Worm (Caenorhabditis elegans): Measurements from ENCODE around the gene exos-1.
A peak's percentile ranks its signal among the peaks of the same experiment; 100 is the strongest.

Gene exos-1

ce11 chrIII:11036640-11037039 lies 27.8 kb downstream of the exos-1 start, which contains the start of gene spat-2:
TSS of gene spat-2 (plus strand) at chrIII:11036940.
- TF ChIP-seq C34B4.2 (tag; optimal IDR thresholded peaks at IDR 0.05) (no peak), C16A3.4 (tag; optimal IDR thresholded peaks at IDR 0.05) (no peak), C04F5.9 (tag; optimal IDR thresholded peaks at IDR 0.05) (no peak), nhr-28 (tag; optimal IDR thresholded peaks at IDR 0.05) (no peak), nhr-11 (tag; optimal IDR thresholded peaks at IDR 0.05) (no peak), ztf-4 (tag; optimal IDR thresholded peaks at IDR 0.05) (no peak), dpl-1 (GFP tag; optimal IDR thresholded peaks at IDR 0.05) (no peak), efl-3 (GFP tag; optimal IDR thresholded peaks at IDR 0.05) (no peak), nhr-19 (GFP tag; conservative IDR thresholded peaks at IDR 0.05) (no peak), nhr-84 (tag; optimal IDR thresholded peaks at IDR 0.05) (no peak), aly-2 (tag; optimal IDR thresholded peaks at IDR 0.05) (no peak), hpl-2 (GFP tag; optimal IDR thresholded peaks at IDR 0.05) (no peak), ama-1 (optimal IDR thresholded peaks at IDR 0.05) (no peak), pag-3 (tag; optimal IDR thresholded peaks at IDR 0.05; ENCODE audit: borderline replicate concordance, insufficient read depth) (no peak), nhr-47 (tag; optimal IDR thresholded peaks at IDR 0.05) (no peak), nhr-20 (tag; optimal IDR thresholded peaks at IDR 0.05) (no peak), nhr-77 (tag; optimal IDR thresholded peaks at IDR 0.05) (no peak), irx-1 (tag; optimal IDR thresholded peaks at IDR 0.05) (no peak), pax-3 (tag; optimal IDR thresholded peaks at IDR 0.05) (no peak)

ce11 chrIII:11039250-11039649 lies 30.4 kb downstream of the exos-1 start:
- no peak for TF ChIP-seq ceh-8 (GFP tag; optimal IDR thresholded peaks at IDR 0.05)
- no peak for TF ChIP-seq egl-13 (tag; optimal IDR thresholded peaks at IDR 0.05)
- no peak for TF ChIP-seq elt-2 (tag; optimal IDR thresholded peaks at IDR 0.05)
- TF ChIP-seq nhr-47 (tag; optimal IDR thresholded peaks at IDR 0.05) = no peak
- peak; percentile 16 to 79 for TF ChIP-seq lsy-2 (tag; optimal IDR thresholded peaks at IDR 0.05)
- TF ChIP-seq nhr-84 (tag; optimal IDR thresholded peaks at IDR 0.05) = no peak
- TF ChIP-seq ceh-82 (tag; optimal IDR thresholded peaks at IDR 0.05) = peak in 1 of 3 experiments; percentile 78
- TF ChIP-seq efl-1 (optimal IDR thresholded peaks at IDR 0.05) = peak; percentile 37 to 47
- peak in 1 of 2 experiments; percentile 30 for TF ChIP-seq efl-1 (GFP tag; optimal IDR thresholded peaks at IDR 0.05 in 1 of 2)
- peak; percentile 73 for TF ChIP-seq skn-1 (tag; optimal IDR thresholded peaks at IDR 0.05)
- no peak for TF ChIP-seq sptf-1 (tag; optimal IDR thresholded peaks at IDR 0.05)
- no peak for TF ChIP-seq ets-5 (GFP tag; IDR thresholded peaks at IDR 0.05)
- no peak for TF ChIP-seq pag-3 (tag; optimal IDR thresholded peaks at IDR 0.05; ENCODE audit: borderline replicate concordance, insufficient read depth)
- TF ChIP-seq nhr-90 (tag; optimal IDR thresholded peaks at IDR 0.05; ENCODE audit: poor library complexity) = no peak
- no peak for TF ChIP-seq elt-3 (tag; optimal IDR thresholded peaks at IDR 0.05)
- peak; percentile 38 for TF ChIP-seq C16A3.4 (tag; optimal IDR thresholded peaks at IDR 0.05)
- no peak for TF ChIP-seq nhr-85 (tag)
- no peak for TF ChIP-seq aha-1 (tag; optimal IDR thresholded peaks at IDR 0.05)
- TF ChIP-seq efl-3 (GFP tag; optimal IDR thresholded peaks at IDR 0.05) = no peak
- TF ChIP-seq swsn-7 (tag; optimal IDR thresholded peaks at IDR 0.05) = no peak
- TF ChIP-seq egl-27 (tag; optimal IDR thresholded peaks at IDR 0.05) = no peak
- TF ChIP-seq lin-15B (tag; optimal IDR thresholded peaks at IDR 0.05) = peak; percentile 68
- no peak for TF ChIP-seq fos-1 (tag; optimal IDR thresholded peaks at IDR 0.05)
- no peak for TF ChIP-seq unc-98 (GFP tag; IDR thresholded peaks at IDR 0.05)
- no peak for TF ChIP-seq lin-39 (tag; optimal IDR thresholded peaks at IDR 0.05)
- TF ChIP-seq snu-23 (GFP tag; optimal IDR thresholded peaks at IDR 0.05) = peak; percentile 45
- no peak for TF ChIP-seq ceh-88 (GFP tag; IDR thresholded peaks at IDR 0.05)
- peak; percentile 54 for TF ChIP-seq mep-1 (tag; optimal IDR thresholded peaks at IDR 0.05)
- TF ChIP-seq F16B12.6 (tag; optimal IDR thresholded peaks at IDR 0.05) = peak; percentile 49
- peak; percentile 69 for TF ChIP-seq lin-14 (GFP tag; optimal IDR thresholded peaks at IDR 0.05)
- TF ChIP-seq dpl-1 (GFP tag; optimal IDR thresholded peaks at IDR 0.05) = peak in 1 of 3 experiments; percentile 63
- peak in 1 of 2 experiments; percentile 58 for TF ChIP-seq lin-35 (GFP tag; optimal IDR thresholded peaks at IDR 0.05)
- TF ChIP-seq ztf-11 (tag; optimal IDR thresholded peaks at IDR 0.05) = no peak
- peak; percentile 28 for TF ChIP-seq fkh-8 (tag; optimal IDR thresholded peaks at IDR 0.05)
- no peak for TF ChIP-seq hpl-2 (GFP tag; optimal IDR thresholded peaks at IDR 0.05)
- TF ChIP-seq ceh-90 (tag; optimal IDR thresholded peaks at IDR 0.05) = no peak
- no peak for TF ChIP-seq unc-30 (tag; optimal IDR thresholded peaks at IDR 0.05)
- no peak for TF ChIP-seq nhr-71 (tag; optimal IDR thresholded peaks at IDR 0.05)
- TF ChIP-seq C04F5.9 (tag; optimal IDR thresholded peaks at IDR 0.05) = no peak
- no peak for TF ChIP-seq unc-130 (tag; optimal IDR thresholded peaks at IDR 0.05)

Data from whole organism, L1 larva.